Worm (Caenorhabditis elegans) whole organism, L1 larva: ENCODE measurements around the gene F10A3.11.

Experiments used
- C16A3.4 ChIP-seq: fragments of 150-350 bp; optimal IDR thresholded peaks from 2 replicates; lab custom pipeline; 2014; ENCODE audit warnings: missing biosample characterization, missing genetic modification characterization
- C34B4.2 ChIP-seq: sonication (generic microtip); optimal IDR thresholded peaks from 2 replicates; lab custom pipeline; 2017; ENCODE audit warnings: mild to moderate bottlenecking, missing genetic modification characterization, missing compliant biosample characterization
- F16B12.6 ChIP-seq: fragments of 150-350 bp; optimal IDR thresholded peaks from 2 replicates; lab custom pipeline; 2014; ENCODE audit warnings: missing biosample characterization, missing genetic modification characterization
- Y116A8C.19 ChIP-seq: sonication (generic microtip); optimal IDR thresholded peaks from 2 replicates; lab custom pipeline; 2016; ENCODE audit warnings: missing compliant biosample characterization, missing genetic modification characterization, borderline replicate concordance
- aha-1 ChIP-seq: fragments of 150-350 bp; optimal IDR thresholded peaks from 2 replicates; lab custom pipeline; 2014; ENCODE audit warnings: missing biosample characterization, missing genetic modification characterization
- alr-1 ChIP-seq: fragments of 200-800 bp; sonication (Bioruptor generic); optimal IDR thresholded peaks from 2 replicates; lab custom pipeline; 2018; ENCODE audit warnings: borderline replicate concordance, mild to moderate bottlenecking, missing genetic modification characterization, missing compliant biosample characterization
- ama-1 ChIP-seq: fragments of 150-350 bp; optimal IDR thresholded peaks from 2 replicates; lab custom pipeline; 2014
- ceh-8 ChIP-seq: fragments of 200-800 bp; sonication (Bioruptor generic); optimal IDR thresholded peaks from 2 replicates; lab custom pipeline; 2018; ENCODE audit warnings: mild to moderate bottlenecking, missing genetic modification characterization, moderate library complexity, missing compliant biosample characterization
- dpl-1 ChIP-seq, 3 experiments: fragments of 150-350 bp in 2 of 3; sonication (generic microtip) in 1 of 3; optimal IDR thresholded peaks; 2 replicates each; lab custom pipeline; 2014 to 2017; ENCODE audit warnings: missing biosample characterization in 3 of 3, missing genetic modification characterization in 3 of 3, missing genetic modification reagents in 3 of 3
- efl-1 ChIP-seq, 4 experiments: fragments of 150-350 bp; optimal IDR thresholded peaks in 3 of 4; peaks in 1 of 4; 1 replicate in 1 of 4; 2 replicates in 3 of 4; lab custom pipeline; 2014; ENCODE audit warnings: missing biosample characterization in 2 of 4, missing genetic modification characterization in 2 of 4, missing genetic modification reagents in 2 of 4
- efl-3 ChIP-seq: fragments of 200-800 bp; sonication (Bioruptor generic); optimal IDR thresholded peaks from 2 replicates; lab custom pipeline; 2018; ENCODE audit warnings: mild to moderate bottlenecking, missing genetic modification characterization, missing compliant biosample characterization
- egl-13 ChIP-seq: sonication (generic microtip); optimal IDR thresholded peaks from 2 replicates; lab custom pipeline; 2016; ENCODE audit warnings: missing genotype, missing genetic modification reagents, missing genetic modification characterization, missing compliant biosample characterization
- elt-2 ChIP-seq: sonication (generic microtip); optimal IDR thresholded peaks from 2 replicates; lab custom pipeline; 2016; ENCODE audit warnings: missing genetic modification characterization, mild to moderate bottlenecking, inconsistent platforms, missing compliant biosample characterization, missing genetic modification reagents
- fkh-10 ChIP-seq: sonication (generic microtip); optimal IDR thresholded peaks from 2 replicates; lab custom pipeline; 2017; ENCODE audit warnings: missing biosample characterization, missing genetic modification reagents, missing genetic modification characterization
- grh-1 ChIP-seq: fragments of 200-800 bp; sonication (Bioruptor generic); IDR thresholded peaks from 2 replicates; pipeline ENCODE4 v1.3.6; 2022; ENCODE audit warnings: missing genetic modification reagents, missing genetic modification characterization, missing compliant biosample characterization
- hlh-4 ChIP-seq: sonication (generic microtip); optimal IDR thresholded peaks from 2 replicates; lab custom pipeline; 2016; ENCODE audit warnings: mild to moderate bottlenecking, missing genetic modification characterization, missing compliant biosample characterization
- isw-1 ChIP-seq: fragments of 200-800 bp; sonication (Bioruptor generic); IDR thresholded peaks from 2 replicates; pipeline ENCODE4 v1.3.6; 2022; ENCODE audit warnings: missing genetic modification characterization, missing compliant biosample characterization
- lin-13 ChIP-seq: fragments of 150-350 bp; optimal IDR thresholded peaks from 2 replicates; lab custom pipeline; 2014; ENCODE audit warnings: missing biosample characterization, missing genetic modification reagents, missing genetic modification characterization
- lin-14 ChIP-seq: fragments of 200-800 bp; sonication (Bioruptor generic); optimal IDR thresholded peaks from 2 replicates; lab custom pipeline; 2018; ENCODE audit warnings: mild to moderate bottlenecking, missing genetic modification characterization, moderate library complexity, missing compliant biosample characterization
- lir-3 ChIP-seq: sonication (generic microtip); optimal IDR thresholded peaks from 2 replicates; lab custom pipeline; 2016; ENCODE audit warnings: mild to moderate bottlenecking, missing genetic modification characterization, moderate library complexity, missing compliant biosample characterization; ENCODE audit not compliant: poor library complexity
- lsy-2 ChIP-seq, 2 experiments: fragments of 150-350 bp; optimal IDR thresholded peaks; 2 replicates each; lab custom pipeline; 2014; ENCODE audit warnings: missing biosample characterization in 2 of 2, missing genetic modification characterization in 2 of 2
- nhr-11 ChIP-seq: fragments of 150-350 bp; optimal IDR thresholded peaks from 2 replicates; lab custom pipeline; 2014; ENCODE audit warnings: missing biosample characterization, missing genetic modification characterization
- nhr-71 ChIP-seq: sonication (generic microtip); optimal IDR thresholded peaks from 2 replicates; lab custom pipeline; 2016; ENCODE audit warnings: mild to moderate bottlenecking, missing genetic modification characterization, moderate library complexity, missing compliant biosample characterization
- nhr-77 ChIP-seq: fragments of 150-350 bp; optimal IDR thresholded peaks from 2 replicates; lab custom pipeline; 2014; ENCODE audit warnings: missing biosample characterization, missing genetic modification characterization
- nhr-84 ChIP-seq: sonication (generic microtip); optimal IDR thresholded peaks from 2 replicates; lab custom pipeline; 2017; ENCODE audit warnings: missing biosample characterization, missing genetic modification characterization
- pag-3 ChIP-seq: sonication (generic microtip); optimal IDR thresholded peaks from 2 replicates; lab custom pipeline; 2017; ENCODE audit warnings: missing genetic modification characterization, mild to moderate bottlenecking, missing compliant biosample characterization, antibody characterized with exemption, borderline replicate concordance; ENCODE audit not compliant: insufficient read depth
- rnt-1 ChIP-seq: sonication (generic microtip); optimal IDR thresholded peaks from 2 replicates; lab custom pipeline; 2016; ENCODE audit warnings: mild to moderate bottlenecking, missing genetic modification characterization, moderate library complexity, missing compliant biosample characterization
- snpc-4 ChIP-seq: fragments of 150-350 bp; optimal IDR thresholded peaks from 2 replicates; lab custom pipeline; 2014; ENCODE audit warnings: missing biosample characterization, missing genetic modification characterization
- sptf-1 ChIP-seq: fragments of 150-350 bp; optimal IDR thresholded peaks from 2 replicates; lab custom pipeline; 2014; ENCODE audit warnings: missing biosample characterization, missing genetic modification characterization
- sup-37 ChIP-seq: fragments of 200-800 bp; sonication (Bioruptor generic); optimal IDR thresholded peaks from 2 replicates; lab custom pipeline; 2018; ENCODE audit warnings: mild to moderate bottlenecking, missing genetic modification characterization, missing compliant biosample characterization
- unc-98 ChIP-seq: fragments of 200-800 bp; sonication (Bioruptor generic); IDR thresholded peaks from 2 replicates; pipeline ENCODE4 v1.3.6; 2022; ENCODE audit warnings: missing genetic modification characterization, missing compliant biosample characterization
- xbp-1 ChIP-seq: sonication (generic microtip); optimal IDR thresholded peaks from 2 replicates; lab custom pipeline; 2016; ENCODE audit warnings: missing genetic modification characterization, missing compliant biosample characterization
- zag-1 ChIP-seq: fragments of 150-350 bp; optimal IDR thresholded peaks from 2 replicates; lab custom pipeline; 2014; ENCODE audit warnings: missing biosample characterization, missing genetic modification characterization

F10A3.11 gene

ce11 chrV:16182110-16182509 lies 19.6 kb downstream of the F10A3.11 start, which contains the start of gene srz-13:
Gene srz-13 (plus strand): TSS chrV:16182410.
- TF ChIP-seq snpc-4 (tag; lab: Kevin White, UChicago), result no peak
- no peak for TF ChIP-seq efl-1 (optimal IDR thresholded peaks at IDR 0.05; lab: Kevin White, UChicago)
- no peak for TF ChIP-seq efl-1 (GFP tag; optimal IDR thresholded peaks at IDR 0.05 in 1 of 2; lab: Kevin White, UChicago)
- TF ChIP-seq lin-13 (GFP tag; lab: Kevin White, UChicago), result no peak
- no peak for TF ChIP-seq lin-14 (GFP tag; lab: Kevin White, UChicago)
- no peak for TF ChIP-seq rnt-1 (tag; lab: Kevin White, UChicago)
- TF ChIP-seq dpl-1 (GFP tag; optimal IDR thresholded peaks at IDR 0.05; lab: Kevin White, UChicago), result no peak
- TF ChIP-seq unc-98 (GFP tag; lab: Robert Waterston, UW), result no peak
- TF ChIP-seq ama-1 (lab: Kevin White, UChicago), result no peak
- no peak for TF ChIP-seq lsy-2 (tag; optimal IDR thresholded peaks at IDR 0.05; lab: Kevin White, UChicago)
- no peak for TF ChIP-seq F16B12.6 (tag; lab: Kevin White, UChicago)
- TF ChIP-seq sptf-1, result no peak
- TF ChIP-seq egl-13, result no peak

ce11 chrV:16182918-16183317 lies 20.4 kb downstream of the F10A3.11 start, which contains the start of gene srh-277:
Gene srh-277 (plus strand): TSS chrV:16183218.
- no peak for TF ChIP-seq nhr-77

- TF ChIP-seq lir-3 (tag; lab: Kevin White, UChicago) (no peak), isw-1 (GFP tag; lab: Robert Waterston, UW) (no peak), aha-1 (tag; lab: Kevin White, UChicago) (no peak), efl-1 (optimal IDR thresholded peaks at IDR 0.05; lab: Kevin White, UChicago) (no peak), efl-1 (GFP tag; optimal IDR thresholded peaks at IDR 0.05 in 1 of 2; lab: Kevin White, UChicago) (no peak), alr-1 (tag; lab: Kevin White, UChicago) (no peak), fkh-10 (no peak), hlh-4 (tag; lab: Kevin White, UChicago) (no peak)
Measured at ce11 chrV:16183357-16183756, 20.9 kb downstream of the F10A3.11 start, which contains the start of gene srz-14. Gene srz-14 (plus strand): TSS chrV:16183657.

ce11 chrV:16190485-16190884 lies 28.0 kb downstream of the F10A3.11 start, which contains the start of gene srh-281:
Gene srh-281 (plus strand): TSS chrV:16190785.
- TF ChIP-seq lsy-2 (tag; optimal IDR thresholded peaks at IDR 0.05; lab: Kevin White, UChicago) (no peak), nhr-84 (tag; lab: Kevin White, UChicago) (no peak), fkh-10 (no peak), efl-3 (GFP tag; lab: Kevin White, UChicago) (no peak), alr-1 (tag; lab: Kevin White, UChicago) (no peak), pag-3 (tag; lab: Kevin White, UChicago) (no peak), zag-1 (tag; lab: Kevin White, UChicago) (no peak), grh-1 (GFP tag; lab: Robert Waterston, UW) (no peak), ama-1 (lab: Kevin White, UChicago) (no peak), elt-2 (tag; lab: Kevin White, UChicago) (no peak), ceh-8 (GFP tag; lab: Kevin White, UChicago) (no peak), nhr-71 (tag; lab: Kevin White, UChicago) (no peak), C34B4.2 (tag; lab: Kevin White, UChicago) (no peak), nhr-77 (no peak), xbp-1 (tag; lab: Kevin White, UChicago) (no peak)
- TF ChIP-seq, all 84 proteins: peak for 0

ce11 chrV:16192114-16192513 lies 29.6 kb downstream of the F10A3.11 start, which contains the start of gene srh-279:
Gene srh-279 (plus strand): TSS chrV:16192414.
- TF ChIP-seq sup-37 (GFP tag; lab: Kevin White, UChicago) (no peak), Y116A8C.19 (tag; lab: Kevin White, UChicago) (no peak), C16A3.4 (no peak), lir-3 (tag; lab: Kevin White, UChicago) (no peak), nhr-11 (tag; lab: Kevin White, UChicago) (no peak)
